Worm (Caenorhabditis elegans): ENCODE data around the gene srw-43.

DNA sequence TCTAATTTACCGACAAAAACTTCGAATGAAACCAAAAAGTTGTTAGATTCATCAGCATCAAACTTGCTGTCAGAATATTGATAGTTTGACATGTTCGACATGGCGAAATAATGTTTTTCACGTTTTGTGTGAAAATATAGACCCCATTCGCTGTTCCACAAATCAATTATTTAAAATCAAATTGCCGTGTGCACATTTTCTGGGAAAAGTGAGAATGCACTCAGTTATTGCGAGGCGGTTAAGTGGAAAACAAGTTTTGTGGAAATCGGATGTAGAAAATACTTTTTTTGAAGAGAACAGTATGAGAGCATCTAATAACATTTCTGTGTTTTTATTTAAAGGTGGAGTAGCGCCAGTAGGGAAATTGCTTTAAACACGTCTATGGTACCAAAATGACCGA, 7.9 kb downstream of the srw-43 start, which contains the start of gene srw-42:
- no peak for TF ChIP-seq hlh-11 (tag; optimal IDR thresholded peaks at IDR 0.05)
- no peak for TF ChIP-seq lin-1 (GFP tag; IDR thresholded peaks at IDR 0.05)
- TF ChIP-seq unc-39 (tag; optimal IDR thresholded peaks at IDR 0.05): no peak
- TF ChIP-seq daf-12 (tag; optimal IDR thresholded peaks at IDR 0.05): no peak
- TF ChIP-seq pqm-1 (tag; optimal IDR thresholded peaks at IDR 0.05): no peak
- TF ChIP-seq D1046.2 (GFP tag; IDR thresholded peaks at IDR 0.05): no peak
- no peak for TF ChIP-seq lin-13 (GFP tag; optimal IDR thresholded peaks at IDR 0.05)
- TF ChIP-seq ZK546.5 (tag; optimal IDR thresholded peaks at IDR 0.05): no peak
- TF ChIP-seq snpc-4 (tag; optimal IDR thresholded peaks at IDR 0.05): no peak
- no peak for TF ChIP-seq nhr-11 (tag; optimal IDR thresholded peaks at IDR 0.05)
- TF ChIP-seq dpl-1 (GFP tag; optimal IDR thresholded peaks at IDR 0.05): no peak
- TF ChIP-seq nhr-237 (tag; optimal IDR thresholded peaks at IDR 0.05): no peak
- no peak for TF ChIP-seq zag-1 (tag; optimal IDR thresholded peaks at IDR 0.05)
